Worm (Caenorhabditis elegans) whole organism, young adult: ENCODE results near the gene ears-2.

Experiments used
- C06A6.2 ChIP-seq: fragments of 200-800 bp; sonication (Bioruptor generic); conservative IDR thresholded peaks from 2 replicates; pipeline ENCODE4 v1.3.6; 2022; ENCODE audit warnings: missing genetic modification characterization, missing compliant biosample characterization
- F22D6.2 ChIP-seq: sonication (generic microtip); optimal IDR thresholded peaks from 2 replicates; lab custom pipeline; 2016; ENCODE audit warnings: mild to moderate bottlenecking, missing genetic modification characterization, missing compliant biosample characterization
- F37B4.10 ChIP-seq: fragments of 200-800 bp; sonication (Bioruptor generic); IDR thresholded peaks from 2 replicates; pipeline ENCODE4 v1.3.6; 2022; ENCODE audit warnings: missing genetic modification characterization, missing compliant biosample characterization
- F57A8.1 ChIP-seq: fragments of 200-800 bp; sonication (Bioruptor generic); optimal IDR thresholded peaks from 2 replicates; lab custom pipeline; 2018; ENCODE audit warnings: mild to moderate bottlenecking, missing genetic modification characterization, moderate library complexity, missing compliant biosample characterization
- F57C9.4 ChIP-seq: sonication (generic microtip); optimal IDR thresholded peaks from 2 replicates; lab custom pipeline; 2017; ENCODE audit warnings: mild to moderate bottlenecking, missing genetic modification characterization, missing compliant biosample characterization
- K11D2.4 ChIP-seq: fragments of 200-800 bp; sonication (Bioruptor generic); IDR thresholded peaks from 2 replicates; pipeline ENCODE4 v1.3.6; 2022; ENCODE audit warnings: missing genetic modification reagents, missing genetic modification characterization, missing compliant biosample characterization
- K12H6.12 ChIP-seq: fragments of 200-800 bp; sonication (Bioruptor generic); optimal IDR thresholded peaks from 2 replicates; lab custom pipeline; 2018; ENCODE audit warnings: mild to moderate bottlenecking, missing genetic modification characterization, missing compliant biosample characterization
- T26A5.8 ChIP-seq: sonication (generic microtip); optimal IDR thresholded peaks from 2 replicates; lab custom pipeline; 2016; ENCODE audit warnings: missing genetic modification characterization, missing compliant biosample characterization
- Y53G8AR.9 ChIP-seq: fragments of 200-800 bp; sonication (Bioruptor generic); conservative IDR thresholded peaks from 2 replicates; pipeline ENCODE4 v1.3.6; 2022; ENCODE audit warnings: missing genetic modification reagents, missing genetic modification characterization, missing compliant biosample characterization
- Y56A3A.18 ChIP-seq: fragments of 200-800 bp; sonication (Bioruptor generic); IDR thresholded peaks from 2 replicates; pipeline ENCODE4 v1.3.6; 2022; ENCODE audit warnings: missing genetic modification reagents, missing genetic modification characterization, missing compliant biosample characterization
- Y79H2A.3 ChIP-seq: fragments of 200-800 bp; sonication (Bioruptor generic); conservative IDR thresholded peaks from 2 replicates; pipeline ENCODE4 v1.3.6; 2022; ENCODE audit warnings: missing genetic modification reagents, missing genetic modification characterization, missing compliant biosample characterization
- Y95B8A.8 ChIP-seq: fragments of 200-800 bp; sonication (Bioruptor generic); IDR thresholded peaks from 2 replicates; pipeline ENCODE4 v1.3.6; 2022; ENCODE audit warnings: missing genetic modification reagents, missing genetic modification characterization, missing compliant biosample characterization
- ama-1 ChIP-seq, 3 experiments: fragments of 150-350 bp in 1 of 3; sonication (generic microtip) in 2 of 3; optimal IDR thresholded peaks; 2 replicates each; lab custom pipeline; 2014 to 2018; ENCODE audit warnings: missing biosample characterization in 2 of 3, missing genetic modification characterization in 2 of 3, missing genetic modification reagents in 2 of 3
- aptf-3 ChIP-seq: fragments of 200-800 bp; sonication (Bioruptor generic); IDR thresholded peaks from 2 replicates; pipeline ENCODE4 v1.3.6; 2022; ENCODE audit warnings: missing genetic modification characterization, missing compliant biosample characterization
- athp-1 ChIP-seq: sonication (generic microtip); optimal IDR thresholded peaks from 2 replicates; lab custom pipeline; 2017; ENCODE audit warnings: mild to moderate bottlenecking, missing genetic modification characterization, missing compliant biosample characterization
- attf-3 ChIP-seq: fragments of 200-800 bp; sonication (Bioruptor generic); conservative IDR thresholded peaks from 2 replicates; pipeline ENCODE4 v1.3.6; 2022; ENCODE audit warnings: missing genetic modification reagents, missing genetic modification characterization, missing compliant biosample characterization
- attf-6 ChIP-seq: fragments of 200-800 bp; sonication (Bioruptor generic); IDR thresholded peaks from 2 replicates; pipeline ENCODE4 v1.3.6; 2022; ENCODE audit warnings: missing genetic modification reagents, missing genetic modification characterization, missing compliant biosample characterization
- bed-2 ChIP-seq: fragments of 200-800 bp; sonication (Bioruptor generic); IDR thresholded peaks from 2 replicates; pipeline ENCODE4 v1.3.6; 2022; ENCODE audit warnings: missing genetic modification reagents, missing genetic modification characterization, missing compliant biosample characterization
- cebp-1 ChIP-seq, 2 experiments: fragments of 200-800 bp in 1 of 2; sonication (Bioruptor generic) in 1 of 2; sonication (generic microtip) in 1 of 2; IDR thresholded peaks in 1 of 2; optimal IDR thresholded peaks in 1 of 2; 2 replicates each; pipeline versions ENCODE4 v1.3.6 to Lab custom; 2017 to 2022; ENCODE audit warnings: missing compliant biosample characterization in 2 of 2, missing genetic modification characterization in 2 of 2, mild to moderate bottlenecking in 1 of 2, missing genetic modification reagents in 1 of 2, moderate library complexity in 1 of 2
- ceh-100 ChIP-seq: fragments of 200-800 bp; sonication (Bioruptor generic); IDR thresholded peaks from 2 replicates; pipeline ENCODE4 v1.3.6; 2022; ENCODE audit warnings: missing genetic modification reagents, missing genetic modification characterization, missing compliant biosample characterization
- ceh-40 ChIP-seq: fragments of 200-800 bp; sonication (Bioruptor generic); IDR thresholded peaks from 2 replicates; pipeline ENCODE4 v1.3.6; 2022; ENCODE audit warnings: missing genetic modification characterization, missing compliant biosample characterization
- ceh-91 ChIP-seq: fragments of 200-800 bp; sonication (Bioruptor generic); IDR thresholded peaks from 2 replicates; pipeline ENCODE4 v1.3.6; 2022; ENCODE audit warnings: missing genetic modification reagents, missing genetic modification characterization, missing compliant biosample characterization
- egl-18 ChIP-seq: fragments of 200-800 bp; sonication (Bioruptor generic); IDR thresholded peaks from 2 replicates; pipeline ENCODE4 v1.3.6; 2022; ENCODE audit warnings: missing genetic modification reagents, missing genetic modification characterization, missing compliant biosample characterization
- fkh-3 ChIP-seq: sonication (generic microtip); optimal IDR thresholded peaks from 2 replicates; lab custom pipeline; 2016; ENCODE audit warnings: mild to moderate bottlenecking, missing genetic modification characterization, missing compliant biosample characterization
- him-1 ChIP-seq: sonication (generic microtip); optimal IDR thresholded peaks from 2 replicates; lab custom pipeline; 2016; ENCODE audit warnings: missing genotype, missing genetic modification reagents, missing genetic modification characterization, missing compliant biosample characterization
- hlh-12 ChIP-seq: sonication (generic microtip); optimal IDR thresholded peaks from 2 replicates; lab custom pipeline; 2016; ENCODE audit warnings: missing genetic modification characterization, missing compliant biosample characterization
- hlh-26 ChIP-seq: fragments of 200-800 bp; sonication (Bioruptor generic); conservative IDR thresholded peaks from 2 replicates; pipeline ENCODE4 v1.3.6; 2022; ENCODE audit warnings: missing genetic modification reagents, missing genetic modification characterization, missing compliant biosample characterization
- hsf-1 ChIP-seq: fragments of 200-800 bp; sonication (Bioruptor generic); IDR thresholded peaks from 2 replicates; pipeline ENCODE4 v1.3.6; 2022; ENCODE audit warnings: missing genetic modification reagents, missing genetic modification characterization, missing compliant biosample characterization
- lin-26 ChIP-seq: fragments of 200-800 bp; sonication (Bioruptor generic); IDR thresholded peaks from 2 replicates; pipeline ENCODE4 v1.3.6; 2022; ENCODE audit warnings: missing genetic modification reagents, missing genetic modification characterization, missing compliant biosample characterization
- lin-40 ChIP-seq: sonication (generic microtip); optimal IDR thresholded peaks from 2 replicates; lab custom pipeline; 2016; ENCODE audit warnings: missing genetic modification characterization, mild to moderate bottlenecking, missing compliant biosample characterization, missing genotype, missing genetic modification reagents
- lin-54 ChIP-seq: fragments of 200-800 bp; sonication (Bioruptor generic); optimal IDR thresholded peaks from 2 replicates; lab custom pipeline; 2018; ENCODE audit warnings: mild to moderate bottlenecking, missing genetic modification characterization, missing compliant biosample characterization
- madf-6 ChIP-seq: fragments of 200-800 bp; sonication (Bioruptor generic); IDR thresholded peaks from 2 replicates; pipeline ENCODE4 v1.3.6; 2022; ENCODE audit warnings: missing genetic modification reagents, missing genetic modification characterization, missing compliant biosample characterization
- mcd-1 ChIP-seq: fragments of 200-800 bp; sonication (Bioruptor generic); IDR thresholded peaks from 2 replicates; pipeline ENCODE4 v1.3.6; 2022; ENCODE audit warnings: missing genetic modification reagents, missing genetic modification characterization, missing compliant biosample characterization
- mel-28 ChIP-seq: sonication (generic microtip); optimal IDR thresholded peaks from 2 replicates; lab custom pipeline; 2016; ENCODE audit warnings: borderline replicate concordance, mild to moderate bottlenecking, missing genetic modification characterization, missing compliant biosample characterization
- nhr-80 ChIP-seq: sonication (generic microtip); optimal IDR thresholded peaks from 2 replicates; lab custom pipeline; 2016; ENCODE audit warnings: missing genetic modification characterization, missing compliant biosample characterization
- repo-1 ChIP-seq: sonication (generic microtip); optimal IDR thresholded peaks from 2 replicates; lab custom pipeline; 2017; ENCODE audit warnings: mild to moderate bottlenecking, missing genetic modification characterization, missing compliant biosample characterization
- sdz-38 ChIP-seq: sonication (generic microtip); optimal IDR thresholded peaks from 2 replicates; lab custom pipeline; 2016; ENCODE audit warnings: missing genotype, missing genetic modification characterization, missing compliant biosample characterization
- sea-2 ChIP-seq: fragments of 200-800 bp; sonication (Bioruptor generic); IDR thresholded peaks from 2 replicates; pipeline ENCODE4 v1.3.6; 2022; ENCODE audit warnings: missing genetic modification characterization, missing compliant biosample characterization
- snpc-1.1 ChIP-seq: sonication (generic microtip); optimal IDR thresholded peaks from 2 replicates; lab custom pipeline; 2017; ENCODE audit warnings: missing genetic modification characterization, mild to moderate bottlenecking, missing compliant biosample characterization, antibody characterized with exemption, moderate library complexity, missing genotype, missing genetic modification reagents; ENCODE audit not compliant: insufficient read depth
- somi-1 ChIP-seq: fragments of 200-800 bp; sonication (Bioruptor generic); optimal IDR thresholded peaks from 2 replicates; lab custom pipeline; 2018; ENCODE audit warnings: mild to moderate bottlenecking, missing genetic modification characterization, missing compliant biosample characterization
- sptf-2 ChIP-seq: fragments of 200-800 bp; sonication (Bioruptor generic); optimal IDR thresholded peaks from 2 replicates; lab custom pipeline; 2018; ENCODE audit warnings: mild to moderate bottlenecking, missing genetic modification characterization, missing compliant biosample characterization
- tbp1 ChIP-seq: fragments of 200-800 bp; sonication (Bioruptor generic); optimal IDR thresholded peaks from 2 replicates; lab custom pipeline; 2018; ENCODE audit warnings: mild to moderate bottlenecking, missing genetic modification characterization, missing compliant biosample characterization
- tlf-1 ChIP-seq: fragments of 200-800 bp; sonication (Bioruptor generic); optimal IDR thresholded peaks from 2 replicates; lab custom pipeline; 2018; ENCODE audit warnings: mild to moderate bottlenecking, missing genetic modification characterization, missing compliant biosample characterization
- unc-130 ChIP-seq: sonication (generic microtip); optimal IDR thresholded peaks from 2 replicates; lab custom pipeline; 2016; ENCODE audit warnings: missing genetic modification reagents, missing genetic modification characterization, missing compliant biosample characterization
- unc-62 ChIP-seq: fragments of 150-350 bp; optimal IDR thresholded peaks from 2 replicates; lab custom pipeline; 2014; ENCODE audit warnings: missing biosample characterization, missing genetic modification reagents, missing genetic modification characterization
- zfh-2 ChIP-seq: fragments of 200-800 bp; sonication (Bioruptor generic); conservative IDR thresholded peaks from 2 replicates; pipeline ENCODE4 v1.3.6; 2022; ENCODE audit warnings: missing genetic modification reagents, missing genetic modification characterization, missing compliant biosample characterization
- ztf-28 ChIP-seq: fragments of 200-800 bp; sonication (Bioruptor generic); IDR thresholded peaks from 2 replicates; pipeline ENCODE4 v1.3.6; 2022; ENCODE audit warnings: missing genetic modification reagents, missing genetic modification characterization, missing compliant biosample characterization
- ztf-6 ChIP-seq: fragments of 200-800 bp; sonication (Bioruptor generic); IDR thresholded peaks from 2 replicates; pipeline ENCODE4 v1.3.6; 2022; ENCODE audit warnings: missing genetic modification reagents, missing genetic modification characterization, missing compliant biosample characterization

The ears-2 gene

ce11 chrIV:390279-390678 is at the start of gene ears-2, which contains the start of gene uncp-18:
TSS of gene ears-2 (minus strand) at chrIV:390468.
TSS of gene uncp-18 (plus strand) at chrIV:390560.
- TF ChIP-seq sptf-2 (GFP tag; lab: Kevin White, UChicago): peak; percentile 95
- peak; percentile 81 for TF ChIP-seq K11D2.4
- peak; percentile 39 for TF ChIP-seq repo-1 (tag; lab: Kevin White, UChicago)
- TF ChIP-seq somi-1: peak; percentile 66
- TF ChIP-seq hsf-1 (GFP tag; lab: Robert Waterston, UW): peak; percentile 65
- TF ChIP-seq aptf-3 (GFP tag; lab: Robert Waterston, UW): no peak
- peak; percentile 31 for TF ChIP-seq F57C9.4 (tag; lab: Kevin White, UChicago)
- TF ChIP-seq attf-6 (GFP tag; lab: Robert Waterston, UW): no peak
- TF ChIP-seq athp-1: peak; percentile 96
- TF ChIP-seq ceh-40 (GFP tag; lab: Robert Waterston, UW): no peak
- TF ChIP-seq Y95B8A.8 (GFP tag; lab: Robert Waterston, UW): peak; percentile 88
- no peak for TF ChIP-seq ama-1 (optimal IDR thresholded peaks at IDR 0.05; lab: Kevin White, UChicago)
- no peak for TF ChIP-seq ama-1 (GFP tag; optimal IDR thresholded peaks at IDR 0.05; lab: Kevin White, UChicago)
- TF ChIP-seq unc-62: no peak
- peak; percentile 82 for TF ChIP-seq ceh-91 (GFP tag; lab: Robert Waterston, UW)
- TF ChIP-seq F22D6.2 (tag; lab: Kevin White, UChicago): peak; percentile 41
- peak; percentile 81 for TF ChIP-seq K12H6.12 (tag; lab: Kevin White, UChicago)
- peak; percentile 97 for TF ChIP-seq C06A6.2 (GFP tag; lab: Robert Waterston, UW)
- peak; percentile 75 for TF ChIP-seq nhr-80 (tag; lab: Kevin White, UChicago)
- TF ChIP-seq F57A8.1: peak; percentile 32
- TF ChIP-seq ceh-100 (GFP tag; lab: Robert Waterston, UW): peak; percentile 97
- peak; percentile 75 for TF ChIP-seq bed-2
- TF ChIP-seq F37B4.10 (GFP tag; lab: Robert Waterston, UW): no peak
- TF ChIP-seq tlf-1 (GFP tag; lab: Kevin White, UChicago): peak; percentile 87
- TF ChIP-seq hlh-12 (tag; lab: Kevin White, UChicago): no peak
- TF ChIP-seq T26A5.8: no peak
- TF ChIP-seq madf-6 (GFP tag; lab: Robert Waterston, UW): peak; percentile 65
- peak; percentile 89 for TF ChIP-seq mcd-1
- peak; percentile 93 for TF ChIP-seq zfh-2 (GFP tag; lab: Robert Waterston, UW)
- TF ChIP-seq Y79H2A.3 (GFP tag; lab: Robert Waterston, UW): peak; percentile 71; the same call in 1 of the 2 replicates
- TF ChIP-seq mel-28 (tag; lab: Kevin White, UChicago): peak; percentile 33
- no peak for TF ChIP-seq hlh-26
- peak; percentile 74 for TF ChIP-seq tbp1 (GFP tag; lab: Kevin White, UChicago)
- TF ChIP-seq ztf-6 (GFP tag; lab: Robert Waterston, UW): 0 out of 2 replicates have a peak, but pooled peaks have one; percentile 54
- peak; percentile 90 for TF ChIP-seq ztf-28 (GFP tag; lab: Robert Waterston, UW)
- TF ChIP-seq sdz-38 (tag; lab: Kevin White, UChicago): no peak
- peak; percentile 5 for TF ChIP-seq fkh-3 (tag; lab: Kevin White, UChicago)
- peak; percentile 89 for TF ChIP-seq lin-40
- peak; percentile 88 for TF ChIP-seq Y53G8AR.9 (GFP tag; lab: Robert Waterston, UW)
- peak; percentile 67; the same call in 1 of the 2 replicates for TF ChIP-seq lin-26 (GFP tag; lab: Robert Waterston, UW)
- peak; percentile 77 for TF ChIP-seq attf-3
- TF ChIP-seq Y56A3A.18 (GFP tag; lab: Robert Waterston, UW): no peak
- peak; percentile 73 for TF ChIP-seq cebp-1 (GFP tag; IDR thresholded peaks at IDR 0.05; lab: Robert Waterston, UW)
- TF ChIP-seq cebp-1 (tag; optimal IDR thresholded peaks at IDR 0.05; lab: Kevin White, UChicago): peak; percentile 90
- peak; percentile 78 for TF ChIP-seq him-1 (tag; lab: Kevin White, UChicago)
- peak; percentile 85 for TF ChIP-seq lin-54 (GFP tag; lab: Kevin White, UChicago)
- peak; percentile 94 for TF ChIP-seq unc-130 (GFP tag; lab: Kevin White, UChicago)
- TF ChIP-seq snpc-1.1 (tag; lab: Kevin White, UChicago): peak; percentile 66
- TF ChIP-seq sea-2 (GFP tag; lab: Robert Waterston, UW): no peak
- 0 out of 2 replicates have a peak, but pooled peaks have one; percentile 48 for TF ChIP-seq egl-18 (GFP tag; lab: Robert Waterston, UW)
